Fruit fly (Drosophila melanogaster): ENCODE results near the gene sav.

DNA sequence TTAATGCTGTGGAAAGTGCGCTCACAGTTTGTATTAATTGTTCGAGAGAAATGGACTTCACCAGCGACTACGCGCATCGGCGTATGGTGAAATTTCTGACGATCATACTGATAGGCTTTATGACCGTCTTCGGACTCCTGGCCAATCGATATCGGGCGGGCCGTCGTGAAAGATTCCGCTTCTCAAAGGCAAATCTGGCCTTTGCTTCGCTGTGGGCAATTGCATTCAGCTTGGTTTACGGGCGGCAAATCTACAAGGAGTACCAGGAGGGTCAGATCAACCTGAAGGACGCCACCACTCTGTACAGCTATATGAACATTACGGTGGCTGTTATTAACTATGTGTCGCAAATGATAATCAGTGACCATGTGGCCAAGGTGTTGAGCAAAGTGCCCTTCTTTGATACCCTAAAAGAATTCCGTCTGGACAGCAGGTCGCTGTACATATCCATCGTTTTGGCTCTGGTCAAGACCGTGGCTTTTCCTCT lies 9.4 kb downstream of the sav start, which contains the start of gene Gr94a:
- no peak for TF ChIP-seq CG11247 (GFP tag; IDR thresholded peaks at IDR 0.05)
- TF ChIP-seq CG16779 (GFP tag; IDR thresholded peaks at IDR 0.05), result no peak
- no peak for TF ChIP-seq corto (GFP tag; optimal IDR thresholded peaks at IDR 0.05)
- no peak for TF ChIP-seq ap (GFP tag; IDR thresholded peaks at IDR 0.05)
- no peak for TF ChIP-seq CG9215 (GFP tag; IDR thresholded peaks at IDR 0.05)
- TF ChIP-seq hbn (GFP tag; IDR thresholded peaks at IDR 0.05; ENCODE audit: partially characterized antibody), result no peak
- no peak for TF ChIP-seq Dfd (GFP tag; optimal IDR thresholded peaks at IDR 0.05)
